Worm (Caenorhabditis elegans) whole organism, L4 larva: ENCODE results near the gene K09E9.3.

Source experiments
- attf-4 ChIP-seq: sonication (generic microtip); optimal IDR thresholded peaks from 3 replicates; lab custom pipeline; 2017; ENCODE audit warnings: missing biosample characterization, missing genetic modification characterization
- ceh-82 ChIP-seq: sonication (generic microtip); optimal IDR thresholded peaks from 2 replicates; lab custom pipeline; 2017; ENCODE audit warnings: missing biosample characterization, missing genetic modification characterization
- dve-1 ChIP-seq: sonication (generic microtip); optimal IDR thresholded peaks from 2 replicates; lab custom pipeline; 2017; ENCODE audit warnings: antibody characterized with exemption, mild to moderate bottlenecking, missing genetic modification characterization, missing compliant biosample characterization; ENCODE audit not compliant: insufficient read depth
- fkh-10 ChIP-seq: fragments of 150-350 bp; optimal IDR thresholded peaks from 2 replicates; lab custom pipeline; 2014; ENCODE audit warnings: missing biosample characterization, missing genetic modification reagents, missing genetic modification characterization
- fos-1 ChIP-seq: fragments of 150-350 bp; optimal IDR thresholded peaks from 2 replicates; lab custom pipeline; 2014; ENCODE audit warnings: missing biosample characterization, missing genetic modification characterization
- jun-1 ChIP-seq: fragments of 150-350 bp; optimal IDR thresholded peaks from 2 replicates; lab custom pipeline; 2014; ENCODE audit warnings: missing biosample characterization, missing genetic modification reagents, missing genetic modification characterization
- lir-3 ChIP-seq: sonication (generic microtip); optimal IDR thresholded peaks from 2 replicates; lab custom pipeline; 2016; ENCODE audit warnings: mild to moderate bottlenecking, missing genetic modification characterization, missing compliant biosample characterization
- madf-5 ChIP-seq, 2 experiments: fragments of 200-800 bp; sonication (Bioruptor generic); IDR thresholded peaks; 2 replicates each; pipeline ENCODE4 v1.3.6; 2022; ENCODE audit warnings: missing compliant biosample characterization in 2 of 2, missing genetic modification characterization in 2 of 2
- mep-1 ChIP-seq: fragments of 150-350 bp; sonication (generic microtip); optimal IDR thresholded peaks from 3 replicates; lab custom pipeline; 2014; ENCODE audit warnings: missing biosample characterization, missing genetic modification characterization
- nhr-11 ChIP-seq: fragments of 150-350 bp; optimal IDR thresholded peaks from 2 replicates; lab custom pipeline; 2014; ENCODE audit warnings: missing biosample characterization, missing genetic modification characterization
- nhr-25 ChIP-seq: sonication (generic microtip); optimal IDR thresholded peaks from 2 replicates; lab custom pipeline; 2017; ENCODE audit warnings: missing genetic modification characterization, mild to moderate bottlenecking, missing compliant biosample characterization, antibody characterized with exemption, moderate library complexity, borderline replicate concordance; ENCODE audit not compliant: insufficient read depth
- unc-130 ChIP-seq: sonication (generic microtip); optimal IDR thresholded peaks from 2 replicates; lab custom pipeline; 2016; ENCODE audit warnings: missing genetic modification reagents, missing genetic modification characterization, missing compliant biosample characterization
- zfp-3 ChIP-seq: fragments of 200-800 bp; sonication (Bioruptor generic); conservative IDR thresholded peaks from 2 replicates; pipeline ENCODE4 v1.3.6; 2022; ENCODE audit warnings: missing genetic modification reagents, missing genetic modification characterization, missing compliant biosample characterization
- ztf-11 ChIP-seq: fragments of 150-350 bp; optimal IDR thresholded peaks from 2 replicates; lab custom pipeline; 2014; ENCODE audit warnings: missing biosample characterization, missing genetic modification characterization

DNA sequence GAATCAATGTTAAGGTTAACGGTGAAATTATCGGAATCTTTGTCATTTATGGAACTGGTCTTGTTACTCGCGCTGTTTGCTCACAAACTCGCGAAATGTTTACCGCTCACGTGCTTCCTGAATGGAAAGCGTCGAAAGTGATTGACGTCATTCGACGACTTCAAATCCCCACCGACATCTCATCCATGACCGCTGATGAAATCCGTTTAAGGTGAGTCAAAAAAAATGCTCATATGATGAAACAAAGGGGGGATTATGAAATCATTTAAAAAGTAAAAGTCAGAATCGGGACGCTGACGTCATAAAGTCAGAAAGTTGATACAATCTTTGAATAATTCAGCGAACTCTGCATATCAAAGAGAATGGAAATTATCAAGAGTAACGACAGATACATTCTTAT, 5.0 kb downstream of the K09E9.3 start:
- no peak for TF ChIP-seq lir-3 (tag; lab: Kevin White, UChicago)
- no peak for TF ChIP-seq ceh-82
- no peak for TF ChIP-seq fos-1 (tag; lab: Kevin White, UChicago)
- TF ChIP-seq mep-1 (tag; lab: Kevin White, UChicago), result no peak
- TF ChIP-seq fkh-10 (GFP tag; lab: Kevin White, UChicago), result no peak
- TF ChIP-seq dve-1 (tag; lab: Kevin White, UChicago), result no peak
- no peak for TF ChIP-seq jun-1
- TF ChIP-seq attf-4, result no peak
- TF ChIP-seq nhr-11 (tag; lab: Kevin White, UChicago), result peak; percentile 70
- no peak for TF ChIP-seq ztf-11 (tag; lab: Kevin White, UChicago)
- no peak for TF ChIP-seq nhr-25 (tag; lab: Kevin White, UChicago)
- TF ChIP-seq unc-130, result no peak
- no peak for TF ChIP-seq madf-5 (GFP tag; IDR thresholded peaks at IDR 0.05; lab: Robert Waterston, UW)
- no peak for TF ChIP-seq zfp-3 (GFP tag; lab: Robert Waterston, UW)
